Worm (Caenorhabditis elegans) whole organism, dauer: ENCODE results near the gene ubc-15.

Source experiments
- unc-62 ChIP-seq: sonication (generic microtip); optimal IDR thresholded peaks from 2 replicates; lab custom pipeline; 2017; ENCODE audit warnings: missing biosample characterization, missing genetic modification reagents, missing genetic modification characterization

Gene ubc-15

DNA sequence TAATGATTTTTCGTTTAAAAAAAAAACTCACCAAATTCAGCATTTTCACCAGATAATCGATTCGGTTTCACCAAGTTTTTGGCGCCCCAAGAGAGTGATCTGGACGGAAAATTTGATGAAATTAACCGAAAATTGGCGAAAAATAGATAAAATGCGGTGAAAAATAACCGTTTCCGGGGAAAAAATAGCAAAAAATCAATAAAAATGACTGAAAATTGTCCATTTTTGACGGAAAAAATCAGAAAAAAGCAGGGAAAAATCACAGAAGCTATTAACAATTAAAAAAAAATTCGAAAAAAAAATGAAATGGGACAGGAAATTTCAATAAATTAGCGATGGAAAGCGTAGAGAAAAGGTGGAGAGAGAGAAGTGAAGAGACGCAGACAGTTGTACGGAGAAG is at the start of gene ubc-15:
Gene ubc-15, minus strand, starts transcription at position 101 of the 400 bp plus-strand sequence.
- no peak for TF ChIP-seq unc-62 (GFP tag; lab: Kevin White, UChicago)

DNA sequence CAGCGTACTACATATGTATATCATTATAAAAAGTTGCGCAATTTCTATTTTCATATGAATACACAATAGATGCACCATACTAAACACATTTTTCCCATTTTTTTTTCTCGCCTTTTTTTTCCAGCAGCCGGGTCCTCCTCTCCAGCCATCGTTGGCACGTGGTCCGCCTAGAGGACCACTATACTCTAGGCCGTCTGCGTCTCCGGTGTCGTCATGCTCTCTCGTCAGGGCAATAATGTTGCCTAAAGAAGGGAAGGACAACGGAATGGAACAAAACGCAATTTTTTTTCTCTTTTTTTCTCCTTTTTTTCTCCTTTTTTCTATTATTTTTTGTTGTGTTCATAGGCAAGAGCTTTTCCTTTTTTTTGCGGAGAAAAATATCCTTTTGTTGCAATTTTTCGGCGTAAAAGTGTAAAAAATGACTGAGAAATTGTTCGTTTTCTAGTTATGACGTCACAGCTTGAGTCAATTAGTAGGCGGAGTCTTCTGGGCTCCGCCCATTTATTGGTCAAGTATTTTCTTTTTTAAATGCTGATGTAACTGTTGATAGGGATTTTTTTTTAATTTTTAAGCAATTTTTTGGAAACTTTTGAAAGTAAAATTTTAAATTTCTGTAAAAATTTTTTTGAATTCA is 49.2 kb upstream of the ubc-15 start:
- no peak for TF ChIP-seq unc-62 (GFP tag; lab: Kevin White, UChicago)

ce11 chrII:2958308-2958707 is 44.9 kb upstream of the ubc-15 start, which contains the start of gene srw-60:
srw-60 (plus strand) TSS chrII:2958608.
- TF ChIP-seq unc-62 (GFP tag; lab: Kevin White, UChicago) = no peak

DNA sequence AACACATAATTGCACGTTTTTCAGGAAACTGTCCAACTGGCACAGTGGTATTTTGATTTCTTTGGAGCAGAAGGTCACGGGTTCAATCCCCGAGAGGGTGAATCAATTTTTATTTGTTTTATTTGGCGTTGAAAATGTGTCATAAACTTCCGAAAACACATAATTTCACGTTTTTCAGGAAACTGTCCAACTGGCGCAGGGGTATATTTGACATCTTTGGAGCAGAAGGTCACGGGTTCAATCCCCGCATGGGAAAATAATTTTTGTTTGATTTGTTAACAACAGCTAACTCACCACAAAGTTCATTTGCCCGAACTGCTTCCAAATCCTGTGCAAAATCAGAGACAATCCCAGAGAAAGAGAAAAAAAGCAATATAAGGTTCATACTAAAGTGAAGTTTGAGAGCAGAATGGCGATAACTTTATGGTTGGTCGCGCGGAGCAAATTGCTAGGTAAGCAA is 42.3 kb upstream of the ubc-15 start, which contains the start of gene irld-48:
Gene irld-48, plus strand, starts transcription at position 410 of the 460 bp plus-strand sequence.
- TF ChIP-seq unc-62 (GFP tag; lab: Kevin White, UChicago) = no peak

- no peak for TF ChIP-seq unc-62 (GFP tag; lab: Kevin White, UChicago)
Observed at ce11 chrII:2952629-2953028, 39.2 kb upstream of the ubc-15 start, which contains the start of gene irld-51. irld-51 (minus strand) TSS chrII:2952729.

- TF ChIP-seq unc-62 (GFP tag; lab: Kevin White, UChicago) = no peak
Observed at ce11 chrII:2948614-2949013, 35.2 kb upstream of the ubc-15 start.

DNA sequence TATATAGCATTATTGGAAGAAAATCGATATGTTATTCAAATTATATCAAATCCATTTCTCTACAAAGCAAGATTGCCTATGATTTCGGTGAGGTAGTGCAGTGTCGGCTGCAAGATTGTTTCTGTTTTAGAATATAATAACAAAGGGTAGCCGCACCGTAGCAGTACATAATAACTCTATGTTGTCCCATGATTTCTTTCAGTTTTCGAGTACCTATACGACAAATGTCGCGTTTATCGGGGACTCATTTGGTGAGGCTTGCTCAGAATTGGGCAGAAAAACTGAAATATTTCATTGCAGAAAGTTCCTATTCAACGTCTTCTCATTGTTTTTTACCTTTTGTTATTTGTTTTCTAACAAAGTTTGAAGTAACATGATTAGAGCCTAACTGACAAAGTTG is 33.0 kb upstream of the ubc-15 start, which contains the start of gene srw-79:
Gene srw-79, plus strand, starts transcription at position 301 of the 400 bp plus-strand sequence.
- TF ChIP-seq unc-62 (GFP tag; lab: Kevin White, UChicago) = no peak

DNA sequence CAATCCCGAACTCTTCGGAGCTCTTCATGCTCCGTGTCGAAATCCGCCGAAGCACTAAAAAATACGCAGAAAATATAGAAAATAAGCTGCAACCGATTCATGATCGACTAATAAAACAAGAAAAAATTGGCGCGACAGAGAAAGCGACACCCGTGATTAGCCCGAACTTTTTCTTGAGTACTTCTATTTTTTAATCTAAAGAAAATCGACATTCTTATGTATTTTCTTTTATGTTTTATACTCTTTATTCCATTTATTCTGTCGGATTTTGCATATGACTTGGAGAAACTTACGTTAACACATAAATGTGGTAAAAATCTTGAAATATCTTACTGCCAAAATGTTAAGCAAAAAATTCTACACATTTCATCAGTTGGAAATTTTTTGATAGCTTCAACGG is 30.6 kb upstream of the ubc-15 start, which contains the start of the genes irld-50 and irld-49:
Gene irld-50, minus strand, starts transcription at position 101 of the 400 bp plus-strand sequence.
Gene irld-49, plus strand, starts transcription at position 211 of the 400 bp plus-strand sequence.
- TF ChIP-seq unc-62 (GFP tag; lab: Kevin White, UChicago) = no peak

DNA sequence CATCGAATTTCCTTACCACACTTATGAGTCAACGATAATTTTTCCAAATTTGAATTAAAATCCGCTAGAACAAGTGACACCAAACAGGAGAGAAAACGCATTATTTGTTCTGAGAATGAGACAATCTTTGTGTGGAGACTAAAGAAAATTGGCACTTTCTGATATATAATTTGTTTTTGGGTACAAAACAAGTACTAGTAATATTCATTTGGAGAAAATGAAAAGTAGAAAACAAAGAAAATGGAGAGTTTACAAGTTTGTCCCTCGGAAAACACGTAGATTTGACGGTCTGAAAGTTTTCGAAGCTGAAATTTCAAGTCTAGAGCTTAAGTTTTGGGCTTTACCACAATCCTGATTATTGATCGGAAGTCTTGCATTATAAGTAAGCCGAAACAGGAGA is 27.3 kb upstream of the ubc-15 start, which contains the start of gene irld-66:
Gene irld-66, minus strand, starts transcription at position 101 of the 400 bp plus-strand sequence.
- TF ChIP-seq unc-62 (GFP tag; lab: Kevin White, UChicago) = no peak

ce11 chrII:2939681-2940080 is 26.3 kb upstream of the ubc-15 start:
- TF ChIP-seq unc-62 (GFP tag; lab: Kevin White, UChicago) = no peak

DNA sequence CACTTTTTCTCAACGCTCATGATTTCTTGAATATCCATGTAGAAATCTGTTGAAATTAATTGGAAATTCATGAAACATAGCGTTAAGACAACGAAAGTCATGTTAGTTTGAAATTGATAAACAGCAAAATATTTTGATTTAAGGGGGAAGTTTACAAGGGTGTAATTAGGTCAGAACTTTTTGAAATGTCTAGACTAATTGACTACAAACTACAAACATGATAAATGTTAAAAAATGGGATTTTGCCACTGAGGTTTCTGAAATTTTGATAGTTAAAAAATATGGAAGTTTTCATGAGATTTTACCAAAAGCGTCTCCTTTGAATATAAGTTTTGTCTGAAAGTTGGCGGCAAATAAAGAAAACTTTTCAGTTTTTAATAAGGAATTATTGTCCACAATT is 24.4 kb upstream of the ubc-15 start, which contains the start of gene irld-65:
Gene irld-65, minus strand, starts transcription at position 101 of the 400 bp plus-strand sequence.
- TF ChIP-seq unc-62 (GFP tag; lab: Kevin White, UChicago) = no peak

DNA sequence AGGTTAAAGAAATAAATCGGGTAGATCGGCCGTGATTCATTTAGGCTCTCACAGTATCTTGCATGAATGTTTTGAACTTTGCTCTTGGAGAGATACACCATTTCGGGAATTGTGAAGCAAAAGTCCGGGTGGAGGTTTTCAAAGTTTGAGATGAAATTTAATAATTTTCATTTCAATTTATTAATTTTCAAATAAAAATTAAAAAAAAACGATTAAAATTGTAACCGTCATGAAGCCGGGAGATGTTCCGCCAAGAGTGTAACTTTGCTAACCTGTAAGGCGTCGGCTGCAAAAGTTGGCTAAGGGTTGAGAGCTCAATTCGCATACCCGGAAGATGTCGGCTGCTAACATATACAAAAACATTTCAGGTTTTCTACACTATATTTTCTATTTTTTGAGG is 20.9 kb upstream of the ubc-15 start, which contains the start of gene irld-67:
Gene irld-67, minus strand, starts transcription at position 101 of the 400 bp plus-strand sequence.
- TF ChIP-seq unc-62 (GFP tag; lab: Kevin White, UChicago) = no peak

ce11 chrII:2931564-2931963 is 18.2 kb upstream of the ubc-15 start:
- no peak for TF ChIP-seq unc-62 (GFP tag; lab: Kevin White, UChicago)

ce11 chrII:2930499-2930898 is 17.1 kb upstream of the ubc-15 start, which contains the start of the genes irld-64 and irld-63:
irld-64 (minus strand) TSS chrII:2930599.
irld-63 (plus strand) TSS chrII:2930728.
- no peak for TF ChIP-seq unc-62 (GFP tag; lab: Kevin White, UChicago)

- TF ChIP-seq unc-62 (GFP tag; lab: Kevin White, UChicago) = no peak
Observed at ce11 chrII:2929846-2930245, 16.4 kb upstream of the ubc-15 start.

- TF ChIP-seq unc-62 (GFP tag; lab: Kevin White, UChicago) = no peak
Observed at ce11 chrII:2927533-2927932, 14.1 kb upstream of the ubc-15 start, which contains the start of the genes ZK355.3 and ZK355.8. ZK355.3 (minus strand) TSS chrII:2927633. ZK355.8 (plus strand) TSS chrII:2927804.
